Worm (Caenorhabditis elegans): ENCODE measurements around the gene dhs-22.

dhs-22 gene

ce11 chrV:14394743-14395142, 26.5 kb downstream of the dhs-22 start, which contains the start of gene C15H11.13:
Gene C15H11.13, plus strand, starts transcription at chrV:14395043.
- TF ChIP-seq aly-2 (tag; optimal IDR thresholded peaks at IDR 0.05) (no peak), ceh-28 (tag; optimal IDR thresholded peaks at IDR 0.05) (no peak)

- TF ChIP-seq Y48G9A.11 (GFP tag; IDR thresholded peaks at IDR 0.05) (no peak), lir-3 (tag; optimal IDR thresholded peaks at IDR 0.05) (no peak), daf-19 (GFP tag; conservative IDR thresholded peaks at IDR 0.05) (no peak), T20F7.1 (GFP tag; optimal IDR thresholded peaks at IDR 0.05) (no peak), vab-7 (GFP tag; IDR thresholded peaks at IDR 0.05) (no peak), mdt-29 (GFP tag; IDR thresholded peaks at IDR 0.05) (no peak), php-3 (GFP tag; IDR thresholded peaks at IDR 0.05) (no peak), nhr-28 (tag; optimal IDR thresholded peaks at IDR 0.05) (no peak), egl-27 (tag; optimal IDR thresholded peaks at IDR 0.05) (no peak), dmd-8 (GFP tag; IDR thresholded peaks at IDR 0.05) (no peak)
Measured at ce11 chrV:14393504-14393903, 27.7 kb downstream of the dhs-22 start, which contains the start of gene C15H11.1. Gene C15H11.1, plus strand, starts transcription at chrV:14393804.

- TF ChIP-seq zip-11 (GFP tag; IDR thresholded peaks at IDR 0.05) (no peak), snpc-4 (tag; optimal IDR thresholded peaks at IDR 0.05) (no peak), jun-1 (tag; optimal IDR thresholded peaks at IDR 0.05) (no peak), attf-4 (tag; optimal IDR thresholded peaks at IDR 0.05) (no peak), F44E2.7 (GFP tag; IDR thresholded peaks at IDR 0.05) (no peak), lin-15B (tag; optimal IDR thresholded peaks at IDR 0.05) (no peak), php-3 (GFP tag; IDR thresholded peaks at IDR 0.05) (no peak), Y5F2A.4 (GFP tag; optimal IDR thresholded peaks at IDR 0.05) (no peak), egl-43 (GFP tag; IDR thresholded peaks at IDR 0.05) (no peak)
Measured at ce11 chrV:14391830-14392229, 29.4 kb downstream of the dhs-22 start, which contains the start of gene C15H11.10. Gene C15H11.10, plus strand, starts transcription at chrV:14392130.

- TF ChIP-seq mes-2 (tag; optimal IDR thresholded peaks at IDR 0.05; ENCODE audit: poor library complexity, severe bottlenecking) (no peak), nhr-10 (tag; optimal IDR thresholded peaks at IDR 0.05) (no peak), zip-11 (GFP tag; IDR thresholded peaks at IDR 0.05) (no peak), set-16 (GFP tag; IDR thresholded peaks at IDR 0.05) (no peak), ces-1 (GFP tag; optimal IDR thresholded peaks at IDR 0.05) (no peak), ceh-20 (GFP tag; IDR thresholded peaks at IDR 0.05) (no peak), aha-1 (tag) (peak; percentile 37), mep-1 (tag; optimal IDR thresholded peaks at IDR 0.05) (no peak), dmd-9 (GFP tag; IDR thresholded peaks at IDR 0.05) (no peak), ama-1 (optimal IDR thresholded peaks at IDR 0.05) (no peak), unc-62 (GFP tag; optimal IDR thresholded peaks at IDR 0.05 in 1 of 2) (peak in 1 of 2 experiments; percentile 96), unc-62 (tag; optimal IDR thresholded peaks at IDR 0.05) (no peak), Y75B8A.6 (GFP tag; IDR thresholded peaks at IDR 0.05) (no peak)
Measured at ce11 chrV:14380242-14380641, 41.0 kb downstream of the dhs-22 start.

ce11 chrV:14378986-14379385, 42.3 kb downstream of the dhs-22 start, which contains the start of gene npr-43:
Gene npr-43, minus strand, starts transcription at chrV:14379086.
- TF ChIP-seq nhr-76 (tag; optimal IDR thresholded peaks at IDR 0.05), result no peak
- TF ChIP-seq aha-1 (tag), result peak; percentile 68

- peak in 1 of 2 experiments; percentile 77 for TF ChIP-seq unc-62 (GFP tag; optimal IDR thresholded peaks at IDR 0.05 in 1 of 2)
- TF ChIP-seq unc-62 (tag; optimal IDR thresholded peaks at IDR 0.05), result no peak
- no peak for TF ChIP-seq set-16 (GFP tag; IDR thresholded peaks at IDR 0.05)
- no peak for TF ChIP-seq skn-1 (tag; optimal IDR thresholded peaks at IDR 0.05)
Measured at ce11 chrV:14378052-14378451, 43.2 kb downstream of the dhs-22 start.

Data from whole organism, L4 larva.